Fruit fly (Drosophila melanogaster) whole organism, prepupa: Measurements from ENCODE around the gene Snoo.
A peak's percentile ranks its signal among the peaks of the same experiment; 100 is the strongest.

Source experiments
- Blimp-1 ChIP-seq: fragments of 200-800 bp; sonication (Bioruptor generic); optimal IDR thresholded peaks from 3 replicates; lab custom pipeline; 2017; ENCODE audit warnings: missing biosample characterization, missing genetic modification characterization, mild to moderate bottlenecking, moderate library complexity, missing genetic modification reagents
- CG10631 ChIP-seq: fragments of 200-800 bp; sonication (Bioruptor generic); optimal IDR thresholded peaks from 2 replicates; lab custom pipeline; 2016; ENCODE audit warnings: missing biosample characterization, missing genetic modification characterization
- CG11294 ChIP-seq: fragments of 200-800 bp; sonication (Bioruptor generic); IDR thresholded peaks from 2 replicates; pipeline ENCODE4 v1.3.6; 2022; ENCODE audit warnings: missing biosample characterization, missing genetic modification characterization
- CG11762 ChIP-seq: fragments of 200-800 bp; sonication (Bioruptor generic); optimal IDR thresholded peaks from 3 replicates; lab custom pipeline; 2016; ENCODE audit warnings: missing biosample characterization, missing genetic modification characterization; ENCODE audit not compliant: insufficient read depth
- CG11902 ChIP-seq: fragments of 200-800 bp; sonication (Bioruptor generic); optimal IDR thresholded peaks from 3 replicates; lab custom pipeline; 2016; ENCODE audit warnings: missing biosample characterization, missing genetic modification characterization
- CG15336 ChIP-seq: fragments of 200-800 bp; sonication (Bioruptor generic); IDR thresholded peaks from 2 replicates; pipeline ENCODE4 v1.3.6; 2022; ENCODE audit warnings: missing biosample characterization, missing genetic modification characterization
- CG1621 ChIP-seq: fragments of 200-800 bp; sonication (Bioruptor generic); optimal IDR thresholded peaks from 3 replicates; lab custom pipeline; 2018; ENCODE audit warnings: missing biosample characterization, mild to moderate bottlenecking, missing genetic modification characterization
- CG16779 ChIP-seq: fragments of 200-800 bp; sonication (Bioruptor generic); optimal IDR thresholded peaks from 3 replicates; lab custom pipeline; 2017; ENCODE audit warnings: missing biosample characterization, mild to moderate bottlenecking, missing genetic modification characterization
- CG3032 ChIP-seq: fragments of 200-800 bp; optimal IDR thresholded peaks from 2 replicates; lab custom pipeline; 2019; ENCODE audit warnings: missing biosample characterization, mild to moderate bottlenecking, missing genetic modification characterization, moderate library complexity
- CG31627 ChIP-seq: fragments of 200-800 bp; sonication (Bioruptor generic); optimal IDR thresholded peaks from 3 replicates; lab custom pipeline; 2016; ENCODE audit warnings: missing biosample characterization, missing genetic modification characterization
- CG32006 ChIP-seq: fragments of 200-800 bp; sonication (Bioruptor generic); optimal IDR thresholded peaks from 3 replicates; lab custom pipeline; 2017; ENCODE audit warnings: missing biosample characterization, mild to moderate bottlenecking, missing genetic modification characterization
- CG34406 ChIP-seq: fragments of 200-800 bp; sonication (Bioruptor generic); optimal IDR thresholded peaks from 3 replicates; lab custom pipeline; 2016; ENCODE audit warnings: missing biosample characterization, missing genetic modification characterization
- CG3919 ChIP-seq: fragments of 200-800 bp; sonication (Bioruptor generic); optimal IDR thresholded peaks from 3 replicates; lab custom pipeline; 2016; ENCODE audit warnings: missing biosample characterization, missing genetic modification characterization
- CG4318 ChIP-seq: fragments of 200-800 bp; sonication (Bioruptor generic); optimal IDR thresholded peaks from 3 replicates; lab custom pipeline; 2017; ENCODE audit warnings: missing biosample characterization, mild to moderate bottlenecking, missing genetic modification characterization
- CG6163 ChIP-seq: fragments of 200-800 bp; sonication (Bioruptor generic); IDR thresholded peaks from 3 replicates; pipeline ENCODE4 v1.3.6; 2022; ENCODE audit warnings: missing biosample characterization, missing genetic modification characterization
- CG6276 ChIP-seq: fragments of 200-800 bp; sonication (Bioruptor generic); optimal IDR thresholded peaks from 2 replicates; lab custom pipeline; 2017; ENCODE audit warnings: missing biosample characterization, mild to moderate bottlenecking, missing genetic modification characterization
- CG6792 ChIP-seq: fragments of 200-800 bp; sonication (Bioruptor generic); optimal IDR thresholded peaks from 3 replicates; lab custom pipeline; 2016; ENCODE audit warnings: missing biosample characterization, missing genetic modification characterization
- CG6808 ChIP-seq: fragments of 200-800 bp; sonication (Bioruptor generic); optimal IDR thresholded peaks from 3 replicates; lab custom pipeline; 2017; ENCODE audit warnings: missing biosample characterization, missing genetic modification characterization, mild to moderate bottlenecking, moderate library complexity, missing genetic modification reagents
- CG7368 ChIP-seq: fragments of 200-800 bp; sonication (Bioruptor generic); optimal IDR thresholded peaks from 3 replicates; lab custom pipeline; 2016; ENCODE audit warnings: missing biosample characterization, missing genetic modification characterization
- CG8319 ChIP-seq: fragments of 200-800 bp; sonication (Bioruptor generic); optimal IDR thresholded peaks from 3 replicates; lab custom pipeline; 2016; ENCODE audit warnings: missing biosample characterization, missing genetic modification characterization
- CG8632 ChIP-seq: fragments of 200-800 bp; sonication (Bioruptor generic); optimal IDR thresholded peaks from 3 replicates; lab custom pipeline; 2016; ENCODE audit warnings: missing biosample characterization, missing genetic modification characterization
- CG9139 ChIP-seq: fragments of 200-800 bp; sonication (Bioruptor generic); optimal IDR thresholded peaks from 3 replicates; lab custom pipeline; 2017; ENCODE audit warnings: missing biosample characterization, mild to moderate bottlenecking, missing genetic modification characterization
- Eip75B ChIP-seq: fragments of 200-800 bp; sonication (Bioruptor generic); optimal IDR thresholded peaks from 3 replicates; lab custom pipeline; 2016; ENCODE audit warnings: missing biosample characterization, missing genetic modification characterization
- Eip78C ChIP-seq: fragments of 200-800 bp; sonication (Bioruptor generic); peaks from one replicate; lab custom pipeline; 2016; ENCODE audit warnings: missing biosample characterization, missing genetic modification characterization
- Eip93F ChIP-seq: fragments of 200-800 bp; sonication (Bioruptor generic); optimal IDR thresholded peaks from 2 replicates; lab custom pipeline; 2016; ENCODE audit warnings: missing biosample characterization, mild to moderate bottlenecking, missing genetic modification characterization
- Ets21C ChIP-seq: fragments of 200-800 bp; sonication (Bioruptor generic); optimal IDR thresholded peaks from 3 replicates; lab custom pipeline; 2016; ENCODE audit warnings: missing biosample characterization, missing genetic modification characterization
- Ets96B ChIP-seq: fragments of 200-800 bp; optimal IDR thresholded peaks from 2 replicates; lab custom pipeline; 2019; ENCODE audit warnings: missing biosample characterization, mild to moderate bottlenecking, missing genetic modification characterization, moderate library complexity
- Gug ChIP-seq: fragments of 200-800 bp; sonication (Bioruptor generic); IDR thresholded peaks from 2 replicates; pipeline ENCODE4 v1.3.6; 2022; ENCODE audit warnings: missing biosample characterization, missing genetic modification characterization
- Hr38 ChIP-seq: sonication (Bioruptor generic); optimal IDR thresholded peaks from 2 replicates; lab custom pipeline; 2016; ENCODE audit warnings: missing biosample characterization, missing genetic modification characterization
- Hr4 ChIP-seq: fragments of 200-800 bp; sonication (Bioruptor generic); optimal IDR thresholded peaks from 3 replicates; lab custom pipeline; 2016; ENCODE audit warnings: missing biosample characterization, missing genetic modification characterization
- Lpt ChIP-seq: fragments of 200-800 bp; sonication (Bioruptor generic); optimal IDR thresholded peaks from 3 replicates; lab custom pipeline; 2016; ENCODE audit warnings: missing biosample characterization, missing genetic modification characterization
- Met ChIP-seq: fragments of 200-800 bp; sonication (Bioruptor generic); optimal IDR thresholded peaks from 3 replicates; lab custom pipeline; 2016; ENCODE audit warnings: missing biosample characterization, missing genetic modification characterization
- OdsH ChIP-seq: fragments of 200-800 bp; sonication (Bioruptor generic); optimal IDR thresholded peaks from 3 replicates; lab custom pipeline; 2016; ENCODE audit warnings: missing biosample characterization, missing genetic modification characterization
- Sox102F ChIP-seq: fragments of 200-800 bp; sonication (Bioruptor generic); optimal IDR thresholded peaks from 2 replicates; lab custom pipeline; 2016; ENCODE audit warnings: missing biosample characterization, mild to moderate bottlenecking, missing genetic modification characterization
- Sox14 ChIP-seq: fragments of 200-800 bp; sonication (Bioruptor generic); optimal IDR thresholded peaks from 3 replicates; lab custom pipeline; 2016; ENCODE audit warnings: missing biosample characterization, missing genetic modification characterization
- cyc ChIP-seq: fragments of 200-800 bp; sonication (Bioruptor generic); optimal IDR thresholded peaks from 3 replicates; lab custom pipeline; 2016; ENCODE audit warnings: missing biosample characterization, missing genetic modification characterization
- dac ChIP-seq: fragments of 200-800 bp; sonication (Bioruptor generic); optimal IDR thresholded peaks from 2 replicates; lab custom pipeline; 2017; ENCODE audit warnings: missing biosample characterization, mild to moderate bottlenecking, missing genetic modification characterization
- dsx ChIP-seq: fragments of 200-800 bp; optimal IDR thresholded peaks from 3 replicates; lab custom pipeline; 2019; ENCODE audit warnings: missing biosample characterization, mild to moderate bottlenecking, missing genetic modification characterization, moderate library complexity; ENCODE audit not compliant: poor library complexity, severe bottlenecking
- eg ChIP-seq: fragments of 200-800 bp; sonication (Bioruptor generic); IDR thresholded peaks from 3 replicates; pipeline ENCODE4 v1.3.6; 2022; ENCODE audit warnings: missing biosample characterization, missing genetic modification characterization
- esn ChIP-seq: fragments of 200-800 bp; sonication (Bioruptor generic); optimal IDR thresholded peaks from 2 replicates; lab custom pipeline; 2016; ENCODE audit warnings: missing biosample characterization, mild to moderate bottlenecking, missing genetic modification characterization, moderate library complexity
- fd59A ChIP-seq: fragments of 200-800 bp; sonication (Bioruptor generic); optimal IDR thresholded peaks from 2 replicates; lab custom pipeline; 2017; ENCODE audit warnings: missing biosample characterization, mild to moderate bottlenecking, missing genetic modification characterization, missing genetic modification reagents
- fd85E ChIP-seq: fragments of 200-800 bp; sonication (Bioruptor generic); optimal IDR thresholded peaks from 3 replicates; lab custom pipeline; 2016; ENCODE audit warnings: missing biosample characterization, missing genetic modification characterization
- fkh ChIP-seq: fragments of 200-800 bp; sonication (Bioruptor generic); optimal IDR thresholded peaks from 3 replicates; lab custom pipeline; 2017; ENCODE audit warnings: missing biosample characterization, mild to moderate bottlenecking, missing genetic modification characterization, moderate library complexity
- net ChIP-seq: fragments of 200-800 bp; sonication (Bioruptor generic); optimal IDR thresholded peaks from 3 replicates; lab custom pipeline; 2016; ENCODE audit warnings: missing biosample characterization, missing genetic modification characterization
- pdm3 ChIP-seq: fragments of 200-800 bp; sonication (Bioruptor generic); optimal IDR thresholded peaks from 3 replicates; lab custom pipeline; 2016; ENCODE audit warnings: missing biosample characterization, missing genetic modification characterization
- spab ChIP-seq: fragments of 200-800 bp; sonication (Bioruptor generic); optimal IDR thresholded peaks from 2 replicates; lab custom pipeline; 2017; ENCODE audit warnings: missing biosample characterization, mild to moderate bottlenecking, missing genetic modification characterization, missing genetic modification reagents
- topi ChIP-seq: fragments of 200-800 bp; sonication (Bioruptor generic); optimal IDR thresholded peaks from 3 replicates; lab custom pipeline; 2016; ENCODE audit warnings: missing biosample characterization, missing genetic modification characterization
- vri ChIP-seq: fragments of 200-800 bp; sonication (Bioruptor generic); optimal IDR thresholded peaks from 3 replicates; lab custom pipeline; 2016; ENCODE audit warnings: missing biosample characterization, mild to moderate bottlenecking, missing genetic modification characterization

Gene Snoo

DNA sequence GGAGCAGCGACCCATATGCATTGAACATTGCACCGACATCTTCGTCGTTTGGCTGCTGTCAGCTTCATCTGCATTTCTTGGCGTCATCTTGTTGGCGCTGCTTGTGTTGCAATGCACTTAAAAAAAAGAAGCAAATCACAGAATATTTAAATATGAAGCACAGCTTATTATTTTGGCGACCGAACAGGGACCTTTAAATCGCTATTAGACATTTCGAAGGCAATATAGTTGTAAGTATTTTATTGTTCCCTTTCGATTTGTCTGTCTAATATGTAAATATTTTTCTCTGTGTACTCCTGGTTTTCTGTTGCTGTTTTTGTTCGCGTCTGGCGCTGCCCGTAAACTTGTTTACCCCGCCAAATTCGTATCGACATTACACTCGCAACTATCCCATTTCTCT lies 84.0 kb downstream of the Snoo start (continued):
- TF ChIP-seq CG6276 (GFP tag; lab: Kevin White, UChicago) (peak; percentile 96), fkh (no peak), vri (peak; percentile 63), OdsH (GFP tag; lab: Kevin White, UChicago) (peak; percentile 94), Sox102F (GFP tag; lab: Kevin White, UChicago) (peak; percentile 86), fd85E (GFP tag; lab: Kevin White, UChicago) (peak; percentile 86), CG31627 (GFP tag; lab: Kevin White, UChicago) (peak; percentile 84), Ets21C (peak; percentile 74), CG6808 (GFP tag; lab: Kevin White, UChicago) (peak; percentile 97), Lpt (GFP tag; lab: Kevin White, UChicago) (peak; percentile 95), CG11294 (GFP tag; lab: Robert Waterston, UW) (peak; percentile 83), fd59A (peak; percentile 97), CG34406 (peak; percentile 92), CG11762 (GFP tag; lab: Kevin White, UChicago) (peak; percentile 91), dsx (GFP tag; lab: Kevin White, UChicago) (peak; percentile 97), Sox14 (GFP tag; lab: Kevin White, UChicago) (peak; percentile 95), CG4318 (GFP tag; lab: Kevin White, UChicago) (peak; percentile 95)

DNA sequence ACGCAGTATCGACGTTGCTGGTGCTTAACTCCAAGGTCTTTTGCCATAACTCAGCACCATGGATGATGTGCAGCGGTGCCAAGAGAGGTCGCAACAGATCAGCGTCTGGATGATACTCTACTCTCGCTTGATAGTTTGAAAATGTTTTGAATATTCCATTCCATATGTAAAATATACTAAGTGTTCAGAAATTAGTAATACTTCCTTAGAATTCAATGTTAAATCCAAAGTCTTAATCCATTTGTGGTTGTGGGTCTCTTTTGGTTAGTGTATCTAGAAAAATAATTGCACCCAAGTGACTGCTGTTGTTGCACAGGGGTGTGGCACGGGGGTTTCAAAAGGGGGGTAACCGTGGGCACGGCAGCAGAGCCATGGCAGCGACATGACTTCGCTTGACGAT lies 84.9 kb downstream of the Snoo start:
- TF ChIP-seq Met (GFP tag; lab: Kevin White, UChicago) (no peak), Eip75B (peak; percentile 60), Blimp-1 (GFP tag; lab: Kevin White, UChicago) (no peak), Lpt (GFP tag; lab: Kevin White, UChicago) (peak; percentile 67), Hr38 (GFP tag; lab: Kevin White, UChicago) (no peak), CG8632 (GFP tag; lab: Kevin White, UChicago) (peak; percentile 9), Ets96B (peak; percentile 79), CG1621 (peak; percentile 26), net (GFP tag; lab: Kevin White, UChicago) (peak; percentile 39), eg (GFP tag; lab: Robert Waterston, UW) (peak; percentile 83), CG9139 (no peak), spab (GFP tag; lab: Kevin White, UChicago) (peak; percentile 27), topi (GFP tag; lab: Kevin White, UChicago) (peak; percentile 28), Sox14 (GFP tag; lab: Kevin White, UChicago) (peak; percentile 55), fkh (no peak), fd59A (peak; percentile 61), CG10631 (GFP tag; lab: Kevin White, UChicago) (peak; percentile 70), OdsH (GFP tag; lab: Kevin White, UChicago) (peak; percentile 56), CG6276 (GFP tag; lab: Kevin White, UChicago) (peak; percentile 20), pdm3 (GFP tag; lab: Kevin White, UChicago) (peak; percentile 46), CG31627 (GFP tag; lab: Kevin White, UChicago) (no peak), dac (peak; percentile 54), Hr4 (GFP tag; lab: Kevin White, UChicago) (peak; percentile 74), CG3032 (tag; lab: Kevin White, UChicago) (peak; percentile 77), Eip93F (no peak), CG3919 (GFP tag; lab: Kevin White, UChicago) (peak; percentile 58), CG11294 (GFP tag; lab: Robert Waterston, UW) (peak; percentile 27; the same call in 1 of the 2 replicates), vri (no peak), CG4318 (GFP tag; lab: Kevin White, UChicago) (peak; percentile 64), CG8319 (GFP tag; lab: Kevin White, UChicago) (no peak), CG11902 (peak; percentile 16), CG6163 (GFP tag; lab: Robert Waterston, UW) (peak; percentile 77), dsx (GFP tag; lab: Kevin White, UChicago) (peak; percentile 63), Eip78C (GFP tag; lab: Kevin White, UChicago) (peak; percentile 92), Gug (GFP tag; lab: Robert Waterston, UW) (peak; percentile 61), CG32006 (GFP tag; lab: Kevin White, UChicago) (peak; percentile 71), CG16779 (tag; lab: Kevin White, UChicago) (peak; percentile 38), CG7368 (peak; percentile 48), cyc (GFP tag; lab: Kevin White, UChicago) (peak; percentile 24), CG15336 (GFP tag; lab: Robert Waterston, UW) (peak; percentile 82), esn (GFP tag; lab: Kevin White, UChicago) (no peak), CG6792 (GFP tag; lab: Kevin White, UChicago) (peak; percentile 34), Sox102F (GFP tag; lab: Kevin White, UChicago) (no peak)
